Worm (Caenorhabditis elegans) whole organism, L2 larva: ENCODE results near the gene shc-2.
A peak's percentile ranks its signal among the peaks of the same experiment; 100 is the strongest.

Experiments
- C34F6.9 ChIP-seq: fragments of 150-350 bp; optimal IDR thresholded peaks from 2 replicates; lab custom pipeline; 2014; ENCODE audit warnings: missing biosample characterization, missing genetic modification characterization
- F13H6.1 ChIP-seq: sonication (generic microtip); optimal IDR thresholded peaks from 2 replicates; lab custom pipeline; 2016; ENCODE audit warnings: missing genetic modification characterization, missing compliant biosample characterization
- R02D3.7 ChIP-seq: fragments of 150-350 bp; optimal IDR thresholded peaks from 2 replicates; lab custom pipeline; 2014; ENCODE audit warnings: missing biosample characterization, missing genetic modification characterization
- Y55F3AM.14 ChIP-seq: fragments of 200-800 bp; sonication (Bioruptor generic); optimal IDR thresholded peaks from 2 replicates; lab custom pipeline; 2018; ENCODE audit warnings: mild to moderate bottlenecking, missing genetic modification characterization, missing compliant biosample characterization
- ZK546.5 ChIP-seq: sonication (generic microtip); optimal IDR thresholded peaks from 2 replicates; lab custom pipeline; 2017; ENCODE audit warnings: missing biosample characterization, missing genetic modification characterization
- alr-1 ChIP-seq: fragments of 150-350 bp; optimal IDR thresholded peaks from 2 replicates; lab custom pipeline; 2014; ENCODE audit warnings: missing biosample characterization, missing genetic modification characterization
- aly-2 ChIP-seq: fragments of 150-350 bp; optimal IDR thresholded peaks from 2 replicates; lab custom pipeline; 2014; ENCODE audit warnings: missing biosample characterization, missing genetic modification characterization
- ama-1 ChIP-seq: fragments of 150-350 bp; optimal IDR thresholded peaks from 2 replicates; lab custom pipeline; 2018; ENCODE audit warnings: inconsistent platforms
- ceh-16 ChIP-seq: fragments of 150-350 bp; optimal IDR thresholded peaks from 2 replicates; lab custom pipeline; 2014; ENCODE audit warnings: missing biosample characterization, missing genetic modification characterization
- ceh-82 ChIP-seq: fragments of 150-350 bp; optimal IDR thresholded peaks from 2 replicates; lab custom pipeline; 2014; ENCODE audit warnings: missing biosample characterization, missing genetic modification characterization
- crh-2 ChIP-seq: sonication (generic microtip); optimal IDR thresholded peaks from 2 replicates; lab custom pipeline; 2017; ENCODE audit warnings: missing biosample characterization, missing genetic modification characterization
- dmd-4 ChIP-seq: sonication (generic microtip); optimal IDR thresholded peaks from 2 replicates; lab custom pipeline; 2017; ENCODE audit warnings: missing biosample characterization, missing genetic modification characterization
- egl-27 ChIP-seq: sonication (generic microtip); optimal IDR thresholded peaks from 3 replicates; lab custom pipeline; 2017; ENCODE audit warnings: missing biosample characterization, missing genetic modification reagents, missing genetic modification characterization
- elt-1 ChIP-seq: fragments of 150-350 bp; optimal IDR thresholded peaks from 2 replicates; lab custom pipeline; 2014; ENCODE audit warnings: missing biosample characterization, missing genetic modification characterization
- fos-1 ChIP-seq: fragments of 150-350 bp; optimal IDR thresholded peaks from 2 replicates; lab custom pipeline; 2014; ENCODE audit warnings: missing biosample characterization, missing genetic modification characterization
- gmeb-1 ChIP-seq: fragments of 150-350 bp; optimal IDR thresholded peaks from 2 replicates; lab custom pipeline; 2014; ENCODE audit warnings: missing biosample characterization, missing genetic modification characterization
- lin-13 ChIP-seq: fragments of 150-350 bp; optimal IDR thresholded peaks from 2 replicates; lab custom pipeline; 2014; ENCODE audit warnings: missing biosample characterization, missing genetic modification reagents, missing genetic modification characterization
- lsy-2 ChIP-seq, 2 experiments: fragments of 150-350 bp in 1 of 2; sonication (generic microtip) in 1 of 2; optimal IDR thresholded peaks; 2 replicates each; lab custom pipeline; 2014 to 2017; ENCODE audit warnings: missing biosample characterization in 2 of 2, missing genetic modification characterization in 2 of 2
- mab-5 ChIP-seq: fragments of 150-350 bp; optimal IDR thresholded peaks from 2 replicates; lab custom pipeline; 2014; ENCODE audit warnings: missing biosample characterization, missing genetic modification characterization
- mbf-1 ChIP-seq: sonication (generic microtip); optimal IDR thresholded peaks from 2 replicates; lab custom pipeline; 2017; ENCODE audit warnings: missing biosample characterization, missing genetic modification characterization
- mdl-1 ChIP-seq, 2 experiments: fragments of 150-350 bp in 1 of 2; sonication (generic microtip) in 1 of 2; optimal IDR thresholded peaks; 2 replicates each; lab custom pipeline; 2017; ENCODE audit warnings: missing biosample characterization in 2 of 2, missing genetic modification characterization in 2 of 2
- nhr-10 ChIP-seq: sonication (generic microtip); optimal IDR thresholded peaks from 2 replicates; lab custom pipeline; 2017; ENCODE audit warnings: missing biosample characterization, missing genetic modification characterization
- nhr-12 ChIP-seq: fragments of 150-350 bp; optimal IDR thresholded peaks from 2 replicates; lab custom pipeline; 2014; ENCODE audit warnings: missing biosample characterization, missing genetic modification characterization
- nhr-129 ChIP-seq: fragments of 150-350 bp; optimal IDR thresholded peaks from 2 replicates; lab custom pipeline; 2014; ENCODE audit warnings: missing biosample characterization, missing genetic modification characterization
- nhr-21 ChIP-seq: fragments of 150-350 bp; optimal IDR thresholded peaks from 2 replicates; lab custom pipeline; 2014; ENCODE audit warnings: missing biosample characterization, missing genetic modification characterization
- nhr-23 ChIP-seq: fragments of 150-350 bp; optimal IDR thresholded peaks from 2 replicates; lab custom pipeline; 2014; ENCODE audit warnings: missing biosample characterization, missing genetic modification reagents, missing genetic modification characterization
- nhr-237 ChIP-seq: fragments of 150-350 bp; optimal IDR thresholded peaks from 2 replicates; lab custom pipeline; 2014; ENCODE audit warnings: missing biosample characterization, missing genetic modification characterization
- nhr-25 ChIP-seq: fragments of 150-350 bp; sonication (generic microtip); optimal IDR thresholded peaks from 3 replicates; lab custom pipeline; 2014; ENCODE audit warnings: missing biosample characterization, missing genetic modification characterization
- peb-1 ChIP-seq: fragments of 150-350 bp; optimal IDR thresholded peaks from 2 replicates; lab custom pipeline; 2014; ENCODE audit warnings: missing biosample characterization, missing genetic modification characterization
- sem-4 ChIP-seq: fragments of 150-350 bp; optimal IDR thresholded peaks from 2 replicates; lab custom pipeline; 2014; ENCODE audit warnings: missing biosample characterization, missing genetic modification reagents, missing genetic modification characterization
- sma-3 ChIP-seq: sonication (generic microtip); optimal IDR thresholded peaks from 2 replicates; lab custom pipeline; 2016; ENCODE audit warnings: missing genetic modification reagents, missing genetic modification characterization, missing compliant biosample characterization
- sma-9 ChIP-seq, 2 experiments: fragments of 150-350 bp in 1 of 2; sonication (generic microtip) in 1 of 2; optimal IDR thresholded peaks; 2 replicates each; lab custom pipeline; 2014 to 2016; ENCODE audit warnings: missing genetic modification characterization in 2 of 2, mild to moderate bottlenecking in 1 of 2, missing biosample characterization in 1 of 2, missing compliant biosample characterization in 1 of 2, missing genetic modification reagents in 1 of 2, moderate library complexity in 1 of 2
- snpc-4 ChIP-seq: fragments of 150-350 bp; optimal IDR thresholded peaks from 2 replicates; lab custom pipeline; 2014; ENCODE audit warnings: missing biosample characterization, missing genetic modification characterization
- unc-39 ChIP-seq: fragments of 150-350 bp; optimal IDR thresholded peaks from 2 replicates; lab custom pipeline; 2014; ENCODE audit warnings: missing biosample characterization, missing genetic modification characterization
- unc-55 ChIP-seq: fragments of 150-350 bp; sonication (generic microtip); optimal IDR thresholded peaks from 3 replicates; lab custom pipeline; 2014; ENCODE audit warnings: missing biosample characterization, missing genetic modification reagents, missing genetic modification characterization
- unc-62 ChIP-seq: fragments of 150-350 bp; optimal IDR thresholded peaks from 2 replicates; lab custom pipeline; 2014; ENCODE audit warnings: missing biosample characterization, missing genetic modification reagents, missing genetic modification characterization
- zag-1 ChIP-seq: fragments of 150-350 bp; optimal IDR thresholded peaks from 2 replicates; lab custom pipeline; 2014; ENCODE audit warnings: missing biosample characterization, missing genetic modification characterization
- ztf-1 ChIP-seq: fragments of 200-800 bp; sonication (Bioruptor generic); conservative IDR thresholded peaks from 2 replicates; pipeline ENCODE4 v1.3.6; 2022; ENCODE audit warnings: missing genetic modification characterization, missing compliant biosample characterization
- ztf-11 ChIP-seq: sonication (generic microtip); optimal IDR thresholded peaks from 2 replicates; lab custom pipeline; 2017; ENCODE audit warnings: missing biosample characterization, missing genetic modification characterization

shc-2 gene

ce11 chrII:5011978-5012377, 43.0 kb downstream of the shc-2 start, which contains the start of gene F59A6.12:
F59A6.12 (minus strand) TSS chrII:5012078.
- no peak for TF ChIP-seq unc-62 (GFP tag; lab: Kevin White, UChicago)

DNA sequence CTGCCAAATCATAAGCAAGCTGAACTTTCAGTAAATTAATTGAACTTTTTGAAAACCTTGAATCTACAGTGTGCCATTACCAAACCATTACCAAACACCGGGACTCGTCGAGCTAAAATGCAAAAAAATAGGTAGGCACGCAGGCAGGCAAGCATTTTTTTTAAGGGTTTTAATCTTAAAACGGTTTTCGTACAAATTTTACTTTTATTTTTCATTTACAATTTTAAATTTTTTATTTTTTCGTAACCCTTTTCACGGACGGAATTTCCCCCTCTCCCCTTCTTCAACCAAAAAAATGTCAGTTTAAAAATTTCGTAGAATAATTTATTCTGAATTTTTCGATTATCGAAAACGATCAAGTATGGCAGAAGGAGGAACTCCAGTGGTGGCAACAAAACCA, 45.4 kb downstream of the shc-2 start, which contains the start of gene F59A6.2:
Gene F59A6.2 (plus strand): TSS at position 301 of the 400 bp plus-strand sequence.
- TF ChIP-seq nhr-25 (tag; lab: Kevin White, UChicago) (no peak), ama-1 (lab: Kevin White, UChicago) (no peak), gmeb-1 (no peak), R02D3.7 (no peak), unc-39 (tag; lab: Kevin White, UChicago) (no peak), mbf-1 (tag; lab: Kevin White, UChicago) (no peak), ceh-82 (tag; lab: Kevin White, UChicago) (no peak), nhr-23 (no peak), ceh-16 (tag; lab: Kevin White, UChicago) (no peak), peb-1 (tag; lab: Kevin White, UChicago) (no peak), mab-5 (tag; lab: Kevin White, UChicago) (no peak), zag-1 (tag; lab: Kevin White, UChicago) (no peak), Y55F3AM.14 (no peak), dmd-4 (tag; lab: Kevin White, UChicago) (no peak), elt-1 (tag; lab: Kevin White, UChicago) (no peak), C34F6.9 (no peak), unc-62 (GFP tag; lab: Kevin White, UChicago) (no peak), aly-2 (tag; lab: Kevin White, UChicago) (no peak), F13H6.1 (tag; lab: Kevin White, UChicago) (no peak), alr-1 (tag; lab: Kevin White, UChicago) (no peak)

DNA sequence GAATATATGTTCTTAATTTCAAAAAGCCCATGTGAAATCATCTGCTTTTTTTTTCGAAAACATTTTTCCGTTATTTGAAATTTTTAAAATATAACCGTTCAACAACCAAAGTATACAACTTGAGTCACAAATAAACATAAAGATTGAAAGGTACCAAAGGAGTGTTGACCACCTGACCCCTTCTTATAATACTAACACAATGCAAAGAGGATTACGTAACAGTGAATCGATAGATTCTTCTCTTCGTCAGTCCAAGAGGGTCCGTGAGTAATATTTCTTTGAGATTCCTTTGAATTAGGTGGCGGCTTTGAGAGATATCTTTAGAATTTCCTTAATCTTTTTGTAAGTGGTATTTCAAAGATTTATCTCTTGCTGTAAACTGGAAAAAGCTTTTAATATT, 47.2 kb downstream of the shc-2 start:
- TF ChIP-seq aly-2 (tag; lab: Kevin White, UChicago): no peak
- TF ChIP-seq crh-2: no peak
- TF ChIP-seq snpc-4 (tag; lab: Kevin White, UChicago): no peak
- no peak for TF ChIP-seq ztf-1
- no peak for TF ChIP-seq nhr-23

DNA sequence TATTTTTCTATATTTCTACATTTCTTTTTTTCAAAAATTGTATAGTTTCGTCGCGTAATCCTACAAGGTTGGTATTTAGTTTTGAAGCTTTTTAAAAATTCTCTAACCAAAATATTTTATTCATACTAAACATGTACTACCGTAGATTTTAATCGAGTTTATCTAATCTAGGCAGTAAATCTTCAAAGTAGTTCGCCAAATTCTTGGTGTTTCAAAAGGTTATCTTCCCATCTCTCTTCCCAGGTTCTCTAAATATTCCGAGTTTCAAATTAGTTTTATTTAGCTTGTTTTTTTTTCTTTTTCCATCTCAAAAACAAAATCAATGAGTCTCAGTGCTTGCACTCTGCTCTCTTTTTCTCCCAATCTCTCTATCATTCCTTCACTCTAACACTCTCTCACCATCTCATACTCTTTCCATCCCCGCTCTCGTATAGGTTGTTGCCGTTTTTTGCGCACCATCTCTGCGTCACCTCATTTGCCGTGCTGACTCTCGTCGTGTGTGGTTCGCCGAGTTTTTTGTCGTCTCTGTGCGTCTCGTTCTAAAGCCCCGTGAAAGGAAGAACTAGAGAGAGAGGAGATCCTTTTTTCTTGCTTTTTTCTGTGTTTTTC, 48.1 kb downstream of the shc-2 start:
- TF ChIP-seq Y55F3AM.14 (peak; percentile 80), nhr-25 (tag; lab: Kevin White, UChicago) (peak; percentile 58), R02D3.7 (no peak), egl-27 (tag; lab: Kevin White, UChicago) (peak; percentile 74), nhr-10 (tag; lab: Kevin White, UChicago) (no peak), ZK546.5 (no peak), snpc-4 (tag; lab: Kevin White, UChicago) (peak; percentile 51), C34F6.9 (peak; percentile 91), sma-9 (GFP tag; optimal IDR thresholded peaks at IDR 0.05; lab: Kevin White, UChicago) (peak; percentile 36), sma-9 (tag; optimal IDR thresholded peaks at IDR 0.05; lab: Kevin White, UChicago) (no peak), mab-5 (tag; lab: Kevin White, UChicago) (peak; percentile 56), nhr-21 (peak; percentile 31), sma-3 (peak; percentile 18), nhr-237 (tag; lab: Kevin White, UChicago) (no peak), zag-1 (tag; lab: Kevin White, UChicago) (peak; percentile 57), aly-2 (tag; lab: Kevin White, UChicago) (no peak), unc-55 (GFP tag; lab: Kevin White, UChicago) (peak; percentile 72), F13H6.1 (tag; lab: Kevin White, UChicago) (peak; percentile 68), nhr-12 (no peak), crh-2 (peak; percentile 66), ama-1 (lab: Kevin White, UChicago) (peak; percentile 1), ztf-11 (tag; lab: Kevin White, UChicago) (no peak), fos-1 (tag; lab: Kevin White, UChicago) (peak; percentile 81), mdl-1 (tag; optimal IDR thresholded peaks at IDR 0.05; lab: Kevin White, UChicago) (peak in 1 of 2 experiments; percentile 26), ceh-16 (tag; lab: Kevin White, UChicago) (peak; percentile 69), lin-13 (GFP tag; lab: Kevin White, UChicago) (peak; percentile 32), sem-4 (peak; percentile 59), dmd-4 (tag; lab: Kevin White, UChicago) (no peak), mbf-1 (tag; lab: Kevin White, UChicago) (no peak), nhr-129 (tag; lab: Kevin White, UChicago) (peak; percentile 82), lsy-2 (tag; optimal IDR thresholded peaks at IDR 0.05; lab: Kevin White, UChicago) (peak; percentile 21 to 76), gmeb-1 (peak; percentile 14)
